Fruit fly (Drosophila melanogaster): ENCODE results near the gene SppL.

SppL gene

dm6 chr3R:25881915-25882314, at the start of gene SppL:
Gene SppL, plus strand, starts transcription at chr3R:25881984.
- TF ChIP-seq CG17801 (GFP tag; optimal IDR thresholded peaks at IDR 0.05; ENCODE audit: partially characterized antibody), result no peak

dm6 chr3R:25851224-25851682, 30.5 kb upstream of the SppL start, which contains the start of the genes CG14545 and CG5886:
Gene CG14545, minus strand, starts transcription at chr3R:25851291.
Gene CG5886, plus strand, starts transcription at chr3R:25851632.
- TF ChIP-seq CG17801 (GFP tag; optimal IDR thresholded peaks at IDR 0.05; ENCODE audit: partially characterized antibody), result no peak

- TF ChIP-seq CG17801 (GFP tag; optimal IDR thresholded peaks at IDR 0.05; ENCODE audit: partially characterized antibody), result no peak
Measured at dm6 chr3R:25854825-25855224, 27.0 kb upstream of the SppL start.

- TF ChIP-seq CG17801 (GFP tag; optimal IDR thresholded peaks at IDR 0.05; ENCODE audit: partially characterized antibody), result no peak
Measured at dm6 chr3R:25855594-25856305, 26.0 kb upstream of the SppL start, which contains the start of gene CG5890. Gene CG5890, plus strand, starts transcription at chr3R:25856154.

- no peak for TF ChIP-seq CG17801 (GFP tag; optimal IDR thresholded peaks at IDR 0.05; ENCODE audit: partially characterized antibody)
Measured at dm6 chr3R:25870389-25870788, 11.4 kb upstream of the SppL start.

dm6 chr3R:25876639-25877038, 5.1 kb upstream of the SppL start:
- no peak for TF ChIP-seq CG17801 (GFP tag; optimal IDR thresholded peaks at IDR 0.05; ENCODE audit: partially characterized antibody)

dm6 chr3R:25877064-25877463, 4.7 kb upstream of the SppL start:
- TF ChIP-seq CG17801 (GFP tag; optimal IDR thresholded peaks at IDR 0.05; ENCODE audit: partially characterized antibody), result no peak

dm6 chr3R:25879324-25879766, 2.4 kb upstream of the SppL start:
- TF ChIP-seq CG17801 (GFP tag; optimal IDR thresholded peaks at IDR 0.05; ENCODE audit: partially characterized antibody), result no peak

- peak; percentile 4 for TF ChIP-seq CG17801 (GFP tag; optimal IDR thresholded peaks at IDR 0.05; ENCODE audit: partially characterized antibody)
Measured at dm6 chr3R:25880198-25880970, 1.4 kb upstream of the SppL start.

- TF ChIP-seq CG17801 (GFP tag; optimal IDR thresholded peaks at IDR 0.05; ENCODE audit: partially characterized antibody), result no peak
Measured at dm6 chr3R:25880971-25881809, 594 bp upstream of the SppL start, which contains the start of gene Tsp96F. Gene Tsp96F, minus strand, starts transcription at chr3R:25881427.

dm6 chr3R:25882606-25883266, 952 bp downstream of the SppL start:
- TF ChIP-seq CG17801 (GFP tag; optimal IDR thresholded peaks at IDR 0.05; ENCODE audit: partially characterized antibody), result peak; percentile 61

- TF ChIP-seq CG17801 (GFP tag; optimal IDR thresholded peaks at IDR 0.05; ENCODE audit: partially characterized antibody), result no peak
Measured at dm6 chr3R:25883877-25884276, 2.1 kb downstream of the SppL start.

dm6 chr3R:25884301-25884700, 2.5 kb downstream of the SppL start:
- TF ChIP-seq CG17801 (GFP tag; optimal IDR thresholded peaks at IDR 0.05; ENCODE audit: partially characterized antibody), result peak; percentile 21

dm6 chr3R:25885136-25885535, 3.4 kb downstream of the SppL start:
- TF ChIP-seq CG17801 (GFP tag; optimal IDR thresholded peaks at IDR 0.05; ENCODE audit: partially characterized antibody), result no peak
